Worm (Caenorhabditis elegans) whole organism, L2 larva: ENCODE data around the gene flp-15.

Experiments
- aly-2 ChIP-seq: fragments of 150-350 bp; optimal IDR thresholded peaks from 2 replicates; lab custom pipeline; 2014; ENCODE audit warnings: missing biosample characterization, missing genetic modification characterization
- ama-1 ChIP-seq: fragments of 150-350 bp; optimal IDR thresholded peaks from 2 replicates; lab custom pipeline; 2018; ENCODE audit warnings: inconsistent platforms
- lin-13 ChIP-seq: fragments of 150-350 bp; optimal IDR thresholded peaks from 2 replicates; lab custom pipeline; 2014; ENCODE audit warnings: missing biosample characterization, missing genetic modification reagents, missing genetic modification characterization
- nhr-12 ChIP-seq: fragments of 150-350 bp; optimal IDR thresholded peaks from 2 replicates; lab custom pipeline; 2014; ENCODE audit warnings: missing biosample characterization, missing genetic modification characterization
- unc-39 ChIP-seq: fragments of 150-350 bp; optimal IDR thresholded peaks from 2 replicates; lab custom pipeline; 2014; ENCODE audit warnings: missing biosample characterization, missing genetic modification characterization
- zag-1 ChIP-seq: fragments of 150-350 bp; optimal IDR thresholded peaks from 2 replicates; lab custom pipeline; 2014; ENCODE audit warnings: missing biosample characterization, missing genetic modification characterization

DNA sequence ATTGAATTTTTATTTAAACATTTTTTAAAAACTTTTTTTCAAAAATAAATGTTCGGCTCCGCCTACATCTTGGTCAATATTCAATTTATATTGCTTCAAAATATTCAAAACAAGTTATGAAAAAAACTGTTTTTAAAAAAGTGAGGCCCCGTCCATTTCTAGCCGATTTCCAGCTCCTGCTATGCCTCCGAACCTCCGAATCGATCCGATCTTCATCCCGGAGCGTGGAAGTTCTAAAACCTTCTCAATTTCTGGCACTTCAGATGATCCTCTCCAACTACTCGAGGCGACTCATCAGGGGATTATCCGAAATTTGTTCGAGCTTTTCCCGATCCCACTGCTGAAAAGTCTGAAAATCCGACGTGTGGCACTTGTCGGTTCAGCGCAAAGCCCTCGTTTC is 53.4 kb downstream of the flp-15 start:
- no peak for TF ChIP-seq zag-1 (tag; lab: Kevin White, UChicago)
- no peak for TF ChIP-seq aly-2
- no peak for TF ChIP-seq nhr-12 (tag; lab: Kevin White, UChicago)
- no peak for TF ChIP-seq unc-39 (tag; lab: Kevin White, UChicago)
- TF ChIP-seq lin-13 (GFP tag; lab: Kevin White, UChicago): no peak
- TF ChIP-seq ama-1 (lab: Kevin White, UChicago): no peak
